Worm (Caenorhabditis elegans) whole organism, L1 larva: ENCODE results near the gene H10E21.1.

Source experiments
- aly-2 ChIP-seq: fragments of 150-350 bp; optimal IDR thresholded peaks from 2 replicates; lab custom pipeline; 2014; ENCODE audit warnings: missing biosample characterization, missing genetic modification characterization
- ama-1 ChIP-seq: fragments of 150-350 bp; optimal IDR thresholded peaks from 2 replicates; lab custom pipeline; 2014
- irx-1 ChIP-seq: sonication (generic microtip); optimal IDR thresholded peaks from 2 replicates; lab custom pipeline; 2016; ENCODE audit warnings: missing genetic modification characterization, missing compliant biosample characterization
- nhr-237 ChIP-seq: fragments of 150-350 bp; optimal IDR thresholded peaks from 2 replicates; lab custom pipeline; 2014; ENCODE audit warnings: missing biosample characterization, missing genetic modification characterization

DNA sequence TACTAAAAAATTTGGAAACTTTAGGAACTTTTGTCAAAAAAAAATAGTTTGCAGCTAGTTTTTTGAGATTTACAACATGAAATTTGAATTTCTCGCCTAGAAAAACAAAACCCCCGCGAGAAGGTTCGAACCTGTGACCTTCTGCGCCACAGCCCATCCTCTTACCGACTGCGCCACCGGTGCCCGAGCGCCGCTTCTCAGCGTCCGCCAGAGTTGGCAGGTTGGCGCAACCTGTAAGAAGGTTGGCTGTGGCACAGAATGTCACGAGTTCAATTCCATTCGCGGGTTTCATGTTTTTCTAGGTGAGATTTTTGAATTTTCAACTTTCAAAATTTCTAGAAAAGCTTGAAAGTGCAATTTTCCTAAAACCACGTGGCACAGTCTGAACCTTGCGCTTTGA lies 34.8 kb downstream of the H10E21.1 start:
- TF ChIP-seq nhr-237 (tag; lab: Kevin White, UChicago) (no peak), ama-1 (lab: Kevin White, UChicago) (no peak), aly-2 (tag; lab: Kevin White, UChicago) (no peak), irx-1 (tag; lab: Kevin White, UChicago) (no peak)
